Fruit fly (Drosophila melanogaster) whole organism, embryonic: ENCODE measurements around the gene CG17572.

Experiments
- Atf3 ChIP-seq: fragments of 200-800 bp; sonication (Bioruptor generic); optimal IDR thresholded peaks from 3 replicates; lab custom pipeline; 2016; ENCODE audit warnings: missing biosample characterization, missing genetic modification characterization
- CG10209 ChIP-seq: fragments of 200-800 bp; sonication (Bioruptor generic); optimal IDR thresholded peaks from 3 replicates; lab custom pipeline; 2017; ENCODE audit warnings: missing biosample characterization, mild to moderate bottlenecking, missing genetic modification characterization, missing genetic modification reagents
- CG10431 ChIP-seq: fragments of 200-800 bp; sonication (Bioruptor generic); optimal IDR thresholded peaks from 3 replicates; lab custom pipeline; 2018; ENCODE audit warnings: missing biosample characterization, mild to moderate bottlenecking, missing genetic modification characterization
- CG10462 ChIP-seq: fragments of 200-800 bp; sonication (Bioruptor generic); optimal IDR thresholded peaks from 2 replicates; lab custom pipeline; 2016; ENCODE audit warnings: missing biosample characterization, missing genetic modification characterization
- CG12299 ChIP-seq: fragments of 200-800 bp; sonication (Bioruptor generic); optimal IDR thresholded peaks from 2 replicates; lab custom pipeline; 2018; ENCODE audit warnings: missing biosample characterization, mild to moderate bottlenecking, missing genetic modification characterization
- CG14014 ChIP-seq: fragments of 200-800 bp; sonication (Bioruptor generic); IDR thresholded peaks from 2 replicates; pipeline ENCODE4 v1.3.6; 2022; ENCODE audit warnings: missing biosample characterization, missing genetic modification characterization
- CG18476 ChIP-seq: fragments of 200-800 bp; sonication (Bioruptor generic); optimal IDR thresholded peaks from 2 replicates; lab custom pipeline; 2016; ENCODE audit warnings: missing biosample characterization, mild to moderate bottlenecking, missing genetic modification characterization
- CG18619 ChIP-seq: fragments of 200-800 bp; sonication (Bioruptor generic); optimal IDR thresholded peaks from 3 replicates; lab custom pipeline; 2017; ENCODE audit warnings: missing biosample characterization, mild to moderate bottlenecking, missing genetic modification characterization
- CG32767 ChIP-seq: fragments of 200-800 bp; sonication (Bioruptor generic); IDR thresholded peaks from 2 replicates; pipeline ENCODE4 v1.3.6; 2022; ENCODE audit warnings: missing biosample characterization, missing genetic modification characterization
- CG3838 ChIP-seq: fragments of 200-800 bp; sonication (Bioruptor generic); optimal IDR thresholded peaks from 3 replicates; lab custom pipeline; 2016; ENCODE audit warnings: missing biosample characterization, missing genetic modification characterization
- CG4404 ChIP-seq: fragments of 200-800 bp; sonication (Bioruptor generic); IDR thresholded peaks from 2 replicates; pipeline ENCODE4 v1.3.6; 2022; ENCODE audit warnings: missing biosample characterization, missing genetic modification characterization
- CG6689 ChIP-seq: fragments of 200-800 bp; sonication (Bioruptor generic); IDR thresholded peaks from 2 replicates; pipeline ENCODE4 v1.3.6; 2022; ENCODE audit warnings: missing biosample characterization, missing genetic modification characterization
- CG7745 ChIP-seq: fragments of 200-800 bp; sonication (Bioruptor generic); optimal IDR thresholded peaks from 2 replicates; lab custom pipeline; 2018; ENCODE audit warnings: missing biosample characterization, mild to moderate bottlenecking, missing genetic modification characterization, moderate library complexity
- CG7963 ChIP-seq: fragments of 200-800 bp; sonication (Bioruptor generic); IDR thresholded peaks from 3 replicates; pipeline ENCODE4 v1.3.6; 2022; ENCODE audit warnings: missing biosample characterization, missing genetic modification characterization; ENCODE audit not compliant: partially characterized antibody
- CG8388 ChIP-seq: fragments of 200-800 bp; sonication (Bioruptor generic); optimal IDR thresholded peaks from 2 replicates; lab custom pipeline; 2019; ENCODE audit warnings: missing biosample characterization, mild to moderate bottlenecking, missing genetic modification characterization, moderate library complexity
- CG9215 ChIP-seq: fragments of 200-800 bp; sonication (Bioruptor generic); IDR thresholded peaks from 2 replicates; pipeline ENCODE4 v1.3.6; 2022; ENCODE audit warnings: missing biosample characterization, missing genetic modification characterization
- Camta ChIP-seq: fragments of 200-800 bp; sonication (Bioruptor generic); optimal IDR thresholded peaks from 2 replicates; lab custom pipeline; 2016; ENCODE audit warnings: missing biosample characterization, missing genetic modification characterization
- D19A ChIP-seq: fragments of 200-800 bp; optimal IDR thresholded peaks from 3 replicates; lab custom pipeline; 2019; ENCODE audit warnings: missing biosample characterization, mild to moderate bottlenecking, missing genetic modification characterization, moderate library complexity
- Dad ChIP-seq: fragments of 200-800 bp; sonication (Bioruptor generic); optimal IDR thresholded peaks from 3 replicates; lab custom pipeline; 2016; ENCODE audit warnings: missing biosample characterization, missing genetic modification characterization
- Elba2 ChIP-seq: fragments of 200-800 bp; sonication (Bioruptor generic); optimal IDR thresholded peaks from 3 replicates; lab custom pipeline; 2016; ENCODE audit warnings: missing biosample characterization, missing genetic modification characterization
- Hand ChIP-seq: fragments of 200-800 bp; sonication (Bioruptor generic); optimal IDR thresholded peaks from 2 replicates; lab custom pipeline; 2017; ENCODE audit warnings: mild to moderate bottlenecking, missing biosample characterization, missing genetic modification reagents, missing genetic modification characterization
- HmgD ChIP-seq: fragments of 200-800 bp; sonication (Bioruptor generic); optimal IDR thresholded peaks from 3 replicates; lab custom pipeline; 2016; ENCODE audit warnings: missing biosample characterization, missing genetic modification characterization
- Hr3 ChIP-seq: fragments of 200-800 bp; sonication (Bioruptor generic); optimal IDR thresholded peaks from 3 replicates; lab custom pipeline; 2016; ENCODE audit warnings: missing biosample characterization, missing genetic modification characterization
- Lhr ChIP-seq: fragments of 200-800 bp; sonication (Bioruptor generic); optimal IDR thresholded peaks from 3 replicates; lab custom pipeline; 2017; ENCODE audit warnings: mild to moderate bottlenecking, missing biosample characterization, missing genetic modification reagents, missing genetic modification characterization
- Lim3 ChIP-seq: fragments of 200-800 bp; sonication (Bioruptor generic); IDR thresholded peaks from 2 replicates; pipeline ENCODE4 v1.3.6; 2022; ENCODE audit warnings: missing biosample characterization, missing genetic modification characterization
- NC2β ChIP-seq: fragments of 200-800 bp; sonication (Bioruptor generic); optimal IDR thresholded peaks from 2 replicates; lab custom pipeline; 2016; ENCODE audit warnings: missing biosample characterization, missing genetic modification characterization
- Nf-YB ChIP-seq: fragments of 200-800 bp; sonication (Bioruptor generic); optimal IDR thresholded peaks from 3 replicates; lab custom pipeline; 2019; ENCODE audit warnings: missing biosample characterization, mild to moderate bottlenecking, missing genetic modification characterization, moderate library complexity
- NfI ChIP-seq: fragments of 200-800 bp; sonication (Bioruptor generic); optimal IDR thresholded peaks from 3 replicates; lab custom pipeline; 2018; ENCODE audit warnings: missing biosample characterization, mild to moderate bottlenecking, missing genetic modification characterization, moderate library complexity
- Pdp1 ChIP-seq, 2 experiments: fragments of 200-800 bp; sonication (Bioruptor generic); optimal IDR thresholded peaks; 3 replicates each; lab custom pipeline; 2016; ENCODE audit warnings: missing biosample characterization in 2 of 2, missing genetic modification characterization in 2 of 2, mild to moderate bottlenecking in 1 of 2, moderate library complexity in 1 of 2
- Taf1 ChIP-seq: fragments of 200-800 bp; sonication (Bioruptor generic); IDR thresholded peaks from 2 replicates; pipeline ENCODE4 v1.3.6; 2022; ENCODE audit warnings: missing biosample characterization, missing genetic modification characterization
- ac ChIP-seq: fragments of 200-800 bp; sonication (Bioruptor generic); optimal IDR thresholded peaks from 3 replicates; lab custom pipeline; 2017; ENCODE audit warnings: missing biosample characterization, mild to moderate bottlenecking, missing genetic modification characterization
- aop ChIP-seq: fragments of 200-800 bp; sonication (Bioruptor generic); IDR thresholded peaks from 2 replicates; pipeline ENCODE4 v1.3.6; 2022; ENCODE audit warnings: missing biosample characterization, missing genetic modification characterization
- ash1 ChIP-seq: fragments of 200-800 bp; sonication (Bioruptor generic); optimal IDR thresholded peaks from 2 replicates; lab custom pipeline; 2018; ENCODE audit warnings: missing biosample characterization, mild to moderate bottlenecking, missing genetic modification characterization
- bbx ChIP-seq: fragments of 200-800 bp; sonication (Bioruptor generic); IDR thresholded peaks from 2 replicates; pipeline ENCODE4 v1.3.6; 2022; ENCODE audit warnings: missing biosample characterization, missing genetic modification characterization; ENCODE audit not compliant: partially characterized antibody
- chif ChIP-seq, 2 experiments: fragments of 200-800 bp; sonication (Bioruptor generic); optimal IDR thresholded peaks; 3 replicates each; lab custom pipeline; 2016; ENCODE audit warnings: missing biosample characterization in 2 of 2, missing genetic modification characterization in 2 of 2
- ci ChIP-seq: fragments of 200-800 bp; sonication (Bioruptor generic); IDR thresholded peaks from 3 replicates; pipeline ENCODE4 v1.3.6; 2022; ENCODE audit warnings: missing biosample characterization, missing genetic modification characterization
- disco-r ChIP-seq: fragments of 200-800 bp; sonication (Bioruptor generic); optimal IDR thresholded peaks from 2 replicates; lab custom pipeline; 2016; ENCODE audit warnings: missing biosample characterization, missing genetic modification characterization
- dmrt99B ChIP-seq: fragments of 200-800 bp; sonication (Bioruptor generic); optimal IDR thresholded peaks from 2 replicates; lab custom pipeline; 2018; ENCODE audit warnings: missing biosample characterization, mild to moderate bottlenecking, missing genetic modification characterization, moderate library complexity
- eve ChIP-seq, 2 experiments: fragments of >200 bp; optimal IDR thresholded peaks; 2 replicates each; lab custom pipeline; 2017; ENCODE audit warnings: missing biosample characterization in 2 of 2, missing genetic modification characterization in 2 of 2
- gsb-n ChIP-seq: fragments of 200-800 bp; sonication (Bioruptor generic); optimal IDR thresholded peaks from 3 replicates; lab custom pipeline; 2018; ENCODE audit warnings: missing biosample characterization, mild to moderate bottlenecking, missing genetic modification characterization
- gt ChIP-seq: fragments of 200-800 bp; sonication (Bioruptor generic); IDR thresholded peaks from 2 replicates; pipeline ENCODE4 v1.3.6; 2022; ENCODE audit warnings: missing biosample characterization, missing genetic modification characterization
- hbn ChIP-seq: fragments of 200-800 bp; sonication (Bioruptor generic); IDR thresholded peaks from 2 replicates; pipeline ENCODE4 v1.3.6; 2022; ENCODE audit warnings: missing biosample characterization, missing genetic modification characterization; ENCODE audit not compliant: partially characterized antibody
- ken ChIP-seq: fragments of 200-800 bp; sonication (Bioruptor generic); IDR thresholded peaks from 3 replicates; pipeline ENCODE4 v1.3.6; 2022; ENCODE audit warnings: missing biosample characterization, missing genetic modification characterization
- otp ChIP-seq: fragments of 200-800 bp; sonication (Bioruptor generic); IDR thresholded peaks from 3 replicates; pipeline ENCODE4, ENCODE4 v1.3.6; 2022; ENCODE audit warnings: missing biosample characterization, missing genetic modification characterization
- pita ChIP-seq: fragments of 200-800 bp; sonication (Bioruptor generic); optimal IDR thresholded peaks from 2 replicates; lab custom pipeline; 2017; ENCODE audit warnings: missing biosample characterization, mild to moderate bottlenecking, missing genetic modification characterization
- pzg ChIP-seq: fragments of 200-800 bp; sonication (Bioruptor generic); optimal IDR thresholded peaks from 3 replicates; lab custom pipeline; 2018; ENCODE audit warnings: missing biosample characterization, mild to moderate bottlenecking, missing genetic modification characterization, moderate library complexity
- sens-2 ChIP-seq: fragments of 200-800 bp; sonication (Bioruptor generic); IDR thresholded peaks from 2 replicates; pipeline ENCODE4 v1.3.6; 2022; ENCODE audit warnings: missing biosample characterization, missing genetic modification characterization
- so ChIP-seq: fragments of 200-800 bp; sonication (Bioruptor generic); IDR thresholded peaks from 3 replicates; pipeline ENCODE4 v1.3.6; 2022; ENCODE audit warnings: missing biosample characterization, missing genetic modification characterization
- zen2 ChIP-seq: fragments of 200-800 bp; sonication (Bioruptor generic); IDR thresholded peaks from 3 replicates; pipeline ENCODE4 v1.3.6; 2022; ENCODE audit warnings: missing biosample characterization, missing genetic modification characterization; ENCODE audit not compliant: partially characterized antibody
- zfh1 ChIP-seq: fragments of 200-800 bp; sonication (Bioruptor generic); IDR thresholded peaks from 3 replicates; pipeline ENCODE4 v1.3.6; 2022; ENCODE audit warnings: missing biosample characterization, missing genetic modification characterization

CG17572 gene

dm6 chr2L:19045111-19045560 lies 28.8 kb downstream of the CG17572 start, which contains the start of the genes Ttc19 and Acn (continued):
- peak; percentile 76 for TF ChIP-seq CG18619
- peak; percentile 46; the same call in 1 of the 2 replicates for TF ChIP-seq Lim3 (GFP tag; lab: Robert Waterston, UW)
- TF ChIP-seq ash1 (GFP tag; lab: Kevin White, UChicago): no peak
- peak; percentile 71 for TF ChIP-seq CG4404 (GFP tag; lab: Robert Waterston, UW)
- TF ChIP-seq CG6689 (GFP tag; lab: Robert Waterston, UW): peak; percentile 78
- peak; percentile 86 for TF ChIP-seq NC2β (GFP tag; lab: Kevin White, UChicago)
- peak; percentile 79 for TF ChIP-seq CG9215
- peak; percentile 83 for TF ChIP-seq ci (GFP tag; lab: Robert Waterston, UW)
- no peak for TF ChIP-seq D19A (tag; lab: Kevin White, UChicago)
- peak; percentile 92 for TF ChIP-seq CG7963
- TF ChIP-seq disco-r (GFP tag; lab: Kevin White, UChicago): peak; percentile 77
- peak; percentile 89 for TF ChIP-seq Camta (GFP tag; lab: Kevin White, UChicago)
- TF ChIP-seq CG10431 (GFP tag; lab: Kevin White, UChicago): peak; percentile 27
- peak; percentile 17 for TF ChIP-seq Hand (GFP tag; lab: Kevin White, UChicago)
- TF ChIP-seq hbn (GFP tag; lab: Robert Waterston, UW): peak; percentile 94
- TF ChIP-seq otp: peak; percentile 71; the same call in 2 of the 3 replicates
- peak; percentile 86 for TF ChIP-seq ken (GFP tag; lab: Robert Waterston, UW)
- no peak for TF ChIP-seq ac
- peak; percentile 68; the same call in 1 of the 3 replicates for TF ChIP-seq so
- TF ChIP-seq aop (GFP tag; lab: Robert Waterston, UW): 0 out of 2 replicates have a peak, but pooled peaks have one; percentile 20
- TF ChIP-seq Lhr: peak; percentile 51
- TF ChIP-seq CG14014 (GFP tag; lab: Robert Waterston, UW): peak; percentile 78
- peak; percentile 83 for TF ChIP-seq CG18476 (GFP tag; lab: Kevin White, UChicago)
- peak; percentile 79; the same call in 2 of the 3 replicates for TF ChIP-seq zen2
- TF ChIP-seq eve (GFP tag; optimal IDR thresholded peaks at IDR 0.05; lab: Kevin White, UChicago): no peak
- TF ChIP-seq CG10462 (GFP tag; lab: Kevin White, UChicago): peak; percentile 80
- peak; percentile 89 for TF ChIP-seq HmgD (GFP tag; lab: Kevin White, UChicago)
- peak; percentile 90 for TF ChIP-seq zfh1 (GFP tag; lab: Robert Waterston, UW)
- peak; percentile 86 for TF ChIP-seq chif (GFP tag; optimal IDR thresholded peaks at IDR 0.05; lab: Kevin White, UChicago)
- peak; percentile 89 to 91 for TF ChIP-seq Pdp1 (GFP tag; optimal IDR thresholded peaks at IDR 0.05; lab: Kevin White, UChicago)
- TF ChIP-seq Atf3 (GFP tag; lab: Kevin White, UChicago): peak; percentile 85
- TF ChIP-seq Dad (GFP tag; lab: Kevin White, UChicago): peak; percentile 92
- peak; percentile 59 for TF ChIP-seq sens-2 (GFP tag; lab: Robert Waterston, UW)
- TF ChIP-seq Elba2: peak; percentile 50
- TF ChIP-seq gt (GFP tag; lab: Robert Waterston, UW): 0 out of 2 replicates have a peak, but pooled peaks have one; percentile 40
- peak; percentile 86 for TF ChIP-seq NfI (GFP tag; lab: Kevin White, UChicago)
- TF ChIP-seq CG10209 (GFP tag; lab: Kevin White, UChicago): peak; percentile 69
- no peak for TF ChIP-seq dmrt99B
- TF ChIP-seq pita (GFP tag; lab: Kevin White, UChicago): no peak
- peak; percentile 59 for TF ChIP-seq CG3838 (GFP tag; lab: Kevin White, UChicago)
- TF ChIP-seq gsb-n (tag; lab: Kevin White, UChicago): no peak
- TF ChIP-seq Taf1: peak; percentile 71
- peak; percentile 50 for TF ChIP-seq CG32767 (GFP tag; lab: Robert Waterston, UW)
- TF ChIP-seq pzg: peak; percentile 73
- TF ChIP-seq CG12299: peak; percentile 51
- peak; percentile 81 for TF ChIP-seq Hr3 (GFP tag; lab: Kevin White, UChicago)
- peak; percentile 96 for TF ChIP-seq bbx
- TF ChIP-seq Nf-YB (GFP tag; lab: Kevin White, UChicago): peak; percentile 53
- no peak for TF ChIP-seq CG7745 (tag; lab: Kevin White, UChicago)
- TF ChIP-seq CG8388 (GFP tag; lab: Kevin White, UChicago): peak; percentile 81
